Fruit fly (Drosophila melanogaster) whole organism, embryonic: ENCODE measurements around the gene Bhmt.
A peak's percentile ranks its signal among the peaks of the same experiment; 100 is the strongest.

Experiments used
- Adf1 ChIP-seq: fragments of 200-800 bp; sonication (Bioruptor generic); IDR thresholded peaks from 2 replicates; pipeline ENCODE4 v1.3.6; 2022; ENCODE audit warnings: missing biosample characterization, missing genetic modification characterization
- Aef1 ChIP-seq: fragments of 200-800 bp; sonication (Bioruptor generic); IDR thresholded peaks from 3 replicates; pipeline ENCODE4 v1.3.6; 2022; ENCODE audit warnings: missing biosample characterization, missing genetic modification characterization
- CG10147 ChIP-seq: fragments of 200-800 bp; sonication (Bioruptor generic); optimal IDR thresholded peaks from 2 replicates; lab custom pipeline; 2019; ENCODE audit warnings: missing biosample characterization, mild to moderate bottlenecking, missing genetic modification characterization, moderate library complexity
- CG10209 ChIP-seq: fragments of 200-800 bp; sonication (Bioruptor generic); optimal IDR thresholded peaks from 3 replicates; lab custom pipeline; 2017; ENCODE audit warnings: missing biosample characterization, mild to moderate bottlenecking, missing genetic modification characterization, missing genetic modification reagents
- CG1024 ChIP-seq: fragments of 200-800 bp; sonication (Bioruptor generic); IDR thresholded peaks from 2 replicates; pipeline ENCODE4 v1.3.6; 2022; ENCODE audit warnings: missing biosample characterization, missing genetic modification characterization
- CG10431 ChIP-seq: fragments of 200-800 bp; sonication (Bioruptor generic); optimal IDR thresholded peaks from 3 replicates; lab custom pipeline; 2018; ENCODE audit warnings: missing biosample characterization, mild to moderate bottlenecking, missing genetic modification characterization
- CG10543 ChIP-seq: fragments of 200-800 bp; sonication (Bioruptor generic); optimal IDR thresholded peaks from 3 replicates; lab custom pipeline; 2017; ENCODE audit warnings: missing biosample characterization, mild to moderate bottlenecking, missing genetic modification characterization, moderate library complexity
- CG10959 ChIP-seq: fragments of 200-800 bp; sonication (Bioruptor generic); IDR thresholded peaks from 2 replicates; pipeline ENCODE4 v1.3.6; 2022; ENCODE audit warnings: missing biosample characterization, missing genetic modification characterization
- CG16815 ChIP-seq: fragments of 200-800 bp; sonication (Bioruptor generic); optimal IDR thresholded peaks from 3 replicates; lab custom pipeline; 2017; ENCODE audit warnings: missing biosample characterization, mild to moderate bottlenecking, missing genetic modification characterization
- CG17802 ChIP-seq: fragments of 200-800 bp; sonication (Bioruptor generic); optimal IDR thresholded peaks from 2 replicates; lab custom pipeline; 2018; ENCODE audit warnings: missing biosample characterization, mild to moderate bottlenecking, missing genetic modification characterization, moderate library complexity
- CG17829 ChIP-seq: fragments of 200-800 bp; optimal IDR thresholded peaks from 2 replicates; lab custom pipeline; 2019; ENCODE audit warnings: missing biosample characterization, mild to moderate bottlenecking, missing genetic modification characterization, moderate library complexity
- CG5180 ChIP-seq: fragments of 200-800 bp; sonication (Bioruptor generic); optimal IDR thresholded peaks from 3 replicates; lab custom pipeline; 2017; ENCODE audit warnings: missing biosample characterization, missing genetic modification characterization, mild to moderate bottlenecking, moderate library complexity, missing genetic modification reagents
- CG6272 ChIP-seq: fragments of 200-800 bp; sonication (Bioruptor generic); IDR thresholded peaks from 2 replicates; pipeline ENCODE4 v1.3.6; 2022; ENCODE audit warnings: missing biosample characterization, missing genetic modification characterization
- CG7271 ChIP-seq: fragments of 200-800 bp; sonication (Bioruptor generic); optimal IDR thresholded peaks from 2 replicates; lab custom pipeline; 2018; ENCODE audit warnings: missing biosample characterization, mild to moderate bottlenecking, missing genetic modification characterization, moderate library complexity
- CG7745 ChIP-seq: fragments of 200-800 bp; sonication (Bioruptor generic); optimal IDR thresholded peaks from 2 replicates; lab custom pipeline; 2018; ENCODE audit warnings: missing biosample characterization, mild to moderate bottlenecking, missing genetic modification characterization, moderate library complexity
- CG9437 ChIP-seq: fragments of 200-800 bp; sonication (Bioruptor generic); optimal IDR thresholded peaks from 2 replicates; lab custom pipeline; 2018; ENCODE audit warnings: missing biosample characterization, mild to moderate bottlenecking, missing genetic modification characterization
- CoRest ChIP-seq: fragments of 200-800 bp; sonication (Bioruptor generic); optimal IDR thresholded peaks from 3 replicates; lab custom pipeline; 2018; ENCODE audit warnings: missing biosample characterization, mild to moderate bottlenecking, missing genetic modification characterization, moderate library complexity
- Eip74EF ChIP-seq, 2 experiments: fragments of 200-800 bp in 1 of 2; fragments of >200 bp in 1 of 2; sonication (Bioruptor generic) in 1 of 2; optimal IDR thresholded peaks; 2 replicates each; lab custom pipeline; 2017 to 2019; ENCODE audit warnings: missing biosample characterization in 2 of 2, missing genetic modification characterization in 2 of 2, mild to moderate bottlenecking in 1 of 2, moderate library complexity in 1 of 2
- HLHmδ ChIP-seq: fragments of 200-800 bp; sonication (Bioruptor generic); optimal IDR thresholded peaks from 2 replicates; lab custom pipeline; 2018; ENCODE audit warnings: missing biosample characterization, mild to moderate bottlenecking, missing genetic modification characterization, moderate library complexity
- Meics ChIP-seq: fragments of 200-800 bp; sonication (Bioruptor generic); optimal IDR thresholded peaks from 2 replicates; lab custom pipeline; 2017; ENCODE audit warnings: missing biosample characterization, mild to moderate bottlenecking, missing genetic modification characterization
- Myb ChIP-seq: fragments of 200-800 bp; sonication (Bioruptor generic); optimal IDR thresholded peaks from 2 replicates; lab custom pipeline; 2016; ENCODE audit warnings: missing biosample characterization, missing genetic modification characterization
- NFAT ChIP-seq: fragments of 200-800 bp; sonication (Bioruptor generic); IDR thresholded peaks from 2 replicates; pipeline ENCODE4 v1.3.6; 2022; ENCODE audit warnings: missing biosample characterization, missing genetic modification characterization
- Oli ChIP-seq: fragments of 200-800 bp; sonication (Bioruptor generic); optimal IDR thresholded peaks from 2 replicates; lab custom pipeline; 2018; ENCODE audit warnings: missing biosample characterization, mild to moderate bottlenecking, missing genetic modification characterization, moderate library complexity
- Pdp1 ChIP-seq, 2 experiments: fragments of 200-800 bp; sonication (Bioruptor generic); optimal IDR thresholded peaks; 3 replicates each; lab custom pipeline; 2016; ENCODE audit warnings: missing biosample characterization in 2 of 2, missing genetic modification characterization in 2 of 2, mild to moderate bottlenecking in 1 of 2, moderate library complexity in 1 of 2
- Side ChIP-seq: fragments of 200-800 bp; sonication (Bioruptor generic); optimal IDR thresholded peaks from 2 replicates; lab custom pipeline; 2016; ENCODE audit warnings: missing biosample characterization, missing genetic modification characterization
- Xbp1 ChIP-seq: fragments of 200-800 bp; sonication (Bioruptor generic); optimal IDR thresholded peaks from 3 replicates; lab custom pipeline; 2016; ENCODE audit warnings: missing biosample characterization, mild to moderate bottlenecking, missing genetic modification characterization
- bsh ChIP-seq, 2 experiments: fragments of 200-800 bp; sonication (Bioruptor generic); optimal IDR thresholded peaks; 2 replicates each; lab custom pipeline; 2017 to 2018; ENCODE audit warnings: mild to moderate bottlenecking in 2 of 2, missing biosample characterization in 2 of 2, missing genetic modification characterization in 2 of 2, moderate library complexity in 1 of 2
- chm ChIP-seq: fragments of 200-800 bp; sonication (Bioruptor generic); IDR thresholded peaks from 2 replicates; pipeline ENCODE4 v1.3.6; 2022; ENCODE audit warnings: missing biosample characterization, missing genetic modification characterization
- cwo ChIP-seq: fragments of 200-800 bp; sonication (Bioruptor generic); optimal IDR thresholded peaks from 3 replicates; lab custom pipeline; 2017; ENCODE audit warnings: missing biosample characterization, missing genetic modification characterization, mild to moderate bottlenecking, moderate library complexity, missing genetic modification reagents
- emc ChIP-seq: fragments of 200-800 bp; sonication (Bioruptor generic); optimal IDR thresholded peaks from 2 replicates; lab custom pipeline; 2016; ENCODE audit warnings: missing biosample characterization, missing genetic modification characterization
- fd96Cb ChIP-seq: fragments of 200-800 bp; sonication (Bioruptor generic); optimal IDR thresholded peaks from 2 replicates; lab custom pipeline; 2018; ENCODE audit warnings: missing biosample characterization, mild to moderate bottlenecking, missing genetic modification characterization, moderate library complexity
- gem ChIP-seq: fragments of 200-800 bp; sonication (Bioruptor generic); optimal IDR thresholded peaks from 2 replicates; lab custom pipeline; 2019; ENCODE audit warnings: missing biosample characterization, mild to moderate bottlenecking, missing genetic modification characterization, moderate library complexity
- hkb ChIP-seq, 2 experiments: fragments of 200-800 bp in 1 of 2; fragments of >200 bp in 1 of 2; sonication (Bioruptor generic) in 1 of 2; IDR thresholded peaks in 1 of 2; optimal IDR thresholded peaks in 1 of 2; 2 replicates each; pipeline versions ENCODE4 v1.3.6 to Lab custom; 2017 to 2022; ENCODE audit warnings: missing biosample characterization in 1 of 2, missing genetic modification characterization in 1 of 2
- kay ChIP-seq: fragments of 200-800 bp; sonication (Bioruptor generic); optimal IDR thresholded peaks from 2 replicates; lab custom pipeline; 2016; ENCODE audit warnings: missing biosample characterization, missing genetic modification characterization
- klu ChIP-seq: fragments of 200-800 bp; sonication (Bioruptor generic); IDR thresholded peaks from 2 replicates; pipeline ENCODE4 v1.3.6; 2022; ENCODE audit warnings: missing biosample characterization, missing genetic modification characterization
- nerfin-1 ChIP-seq: fragments of 200-800 bp; sonication (Bioruptor generic); optimal IDR thresholded peaks from 3 replicates; lab custom pipeline; 2019; ENCODE audit warnings: missing biosample characterization, mild to moderate bottlenecking, missing genetic modification characterization, moderate library complexity
- phol ChIP-seq: fragments of 200-800 bp; sonication (Bioruptor generic); optimal IDR thresholded peaks from 3 replicates; lab custom pipeline; 2018; ENCODE audit warnings: missing biosample characterization, mild to moderate bottlenecking, missing genetic modification characterization, moderate library complexity
- sc ChIP-seq, 3 experiments: fragments of >200 bp in 2 of 3; fragments of 200-800 bp in 1 of 3; sonication (Bioruptor generic) in 1 of 3; optimal IDR thresholded peaks; 2 replicates in 2 of 3; 3 replicates in 1 of 3; lab custom pipeline; 2017; ENCODE audit warnings: mild to moderate bottlenecking in 1 of 3, missing biosample characterization in 1 of 3, missing genetic modification characterization in 1 of 3, missing genetic modification reagents in 1 of 3
- slbo ChIP-seq: fragments of 200-800 bp; sonication (Bioruptor generic); IDR thresholded peaks from 2 replicates; pipeline ENCODE4 v1.3.6; 2022; ENCODE audit warnings: missing biosample characterization, missing genetic modification characterization
- sob ChIP-seq: fragments of 200-800 bp; sonication (Bioruptor generic); IDR thresholded peaks from 2 replicates; pipeline ENCODE4 v1.3.6; 2022; ENCODE audit warnings: missing biosample characterization, missing genetic modification characterization
- sug ChIP-seq: fragments of 200-800 bp; optimal IDR thresholded peaks from 2 replicates; lab custom pipeline; 2019; ENCODE audit warnings: missing biosample characterization, mild to moderate bottlenecking, missing genetic modification characterization, moderate library complexity
- tap ChIP-seq: fragments of 200-800 bp; optimal IDR thresholded peaks from 3 replicates; lab custom pipeline; 2019; ENCODE audit warnings: missing biosample characterization, mild to moderate bottlenecking, missing genetic modification characterization, moderate library complexity
- tin ChIP-seq: fragments of 200-800 bp; sonication (Bioruptor generic); optimal IDR thresholded peaks from 3 replicates; lab custom pipeline; 2016; ENCODE audit warnings: missing biosample characterization, missing genetic modification characterization
- trem ChIP-seq: fragments of 200-800 bp; optimal IDR thresholded peaks from 3 replicates; lab custom pipeline; 2019; ENCODE audit warnings: missing biosample characterization, mild to moderate bottlenecking, missing genetic modification characterization, moderate library complexity
- tx ChIP-seq: fragments of 200-800 bp; sonication (Bioruptor generic); optimal IDR thresholded peaks from 2 replicates; lab custom pipeline; 2016; ENCODE audit warnings: missing biosample characterization, missing genetic modification characterization
- vnd ChIP-seq: fragments of 200-800 bp; sonication (Bioruptor generic); IDR thresholded peaks from 3 replicates; pipeline ENCODE4 v1.3.6; 2022; ENCODE audit warnings: missing biosample characterization, missing genetic modification characterization; ENCODE audit not compliant: partially characterized antibody
- vvl ChIP-seq: fragments of 200-800 bp; sonication (Bioruptor generic); IDR thresholded peaks from 2 replicates; pipeline ENCODE4 v1.3.6; 2022; ENCODE audit warnings: missing biosample characterization, missing genetic modification characterization
- yki ChIP-seq: fragments of >200 bp; optimal IDR thresholded peaks from 3 replicates; lab custom pipeline; 2018
- z ChIP-seq: fragments of 200-800 bp; sonication (Bioruptor generic); IDR thresholded peaks from 3 replicates; pipeline ENCODE4 v1.3.6; 2022; ENCODE audit warnings: missing biosample characterization, missing genetic modification characterization
- zf30C ChIP-seq: fragments of 200-800 bp; sonication (Bioruptor generic); optimal IDR thresholded peaks from 3 replicates; lab custom pipeline; 2018; ENCODE audit warnings: missing biosample characterization, mild to moderate bottlenecking, missing genetic modification characterization

Gene Bhmt

DNA sequence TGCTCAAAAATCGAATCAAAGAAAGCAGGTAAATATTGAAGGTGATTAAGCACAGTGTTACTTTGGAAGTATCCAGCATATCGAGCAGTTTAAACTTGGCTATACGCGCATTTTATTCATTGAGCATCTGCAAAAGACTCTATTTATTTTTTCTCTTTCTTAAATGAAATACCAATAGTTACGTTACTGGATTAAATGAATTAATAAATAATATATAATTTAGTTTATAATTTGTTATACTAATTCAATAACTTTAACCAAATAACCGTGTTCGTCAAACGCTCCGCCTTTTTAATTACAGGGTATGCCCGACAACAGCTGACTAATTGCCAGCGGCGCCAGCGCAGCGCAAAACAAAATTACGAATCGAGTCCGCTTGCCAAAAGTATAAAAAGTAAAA is 9.7 kb upstream of the Bhmt start (continued):
- no peak for TF ChIP-seq zf30C (GFP tag; lab: Kevin White, UChicago)
- TF ChIP-seq Meics (GFP tag; lab: Kevin White, UChicago): peak; percentile 74
- TF ChIP-seq CG10209 (GFP tag; lab: Kevin White, UChicago): peak; percentile 39
- TF ChIP-seq slbo (GFP tag; lab: Robert Waterston, UW): peak; percentile 78
- TF ChIP-seq CG10543: peak; percentile 40
- no peak for TF ChIP-seq chm
- TF ChIP-seq fd96Cb (tag; lab: Kevin White, UChicago): no peak
- TF ChIP-seq Xbp1: no peak
- no peak for TF ChIP-seq phol (tag; lab: Kevin White, UChicago)
- no peak for TF ChIP-seq tin (GFP tag; lab: Kevin White, UChicago)
- TF ChIP-seq CG7745 (tag; lab: Kevin White, UChicago): no peak
- TF ChIP-seq cwo (GFP tag; lab: Kevin White, UChicago): peak; percentile 59
- TF ChIP-seq Oli: no peak
- no peak for TF ChIP-seq nerfin-1 (tag; lab: Kevin White, UChicago)
- TF ChIP-seq CG10959 (GFP tag; lab: Robert Waterston, UW): no peak
- TF ChIP-seq CG5180: no peak
- TF ChIP-seq vvl: peak; percentile 49
- peak; percentile 56 for TF ChIP-seq CG17829 (tag; lab: Kevin White, UChicago)
- no peak for TF ChIP-seq bsh (GFP tag; optimal IDR thresholded peaks at IDR 0.05; lab: Kevin White, UChicago)
- no peak for TF ChIP-seq Aef1 (GFP tag; lab: Robert Waterston, UW)
- TF ChIP-seq sug: peak; percentile 31
- no peak for TF ChIP-seq Eip74EF (GFP tag; optimal IDR thresholded peaks at IDR 0.05; lab: Kevin White, UChicago)
- TF ChIP-seq CG1024: no peak
- TF ChIP-seq Myb (GFP tag; lab: Kevin White, UChicago): no peak
- TF ChIP-seq yki (lab: Kevin White, UChicago): no peak
- peak; percentile 34 for TF ChIP-seq CoRest (tag; lab: Kevin White, UChicago)
- no peak for TF ChIP-seq CG9437 (GFP tag; lab: Kevin White, UChicago)
- no peak for TF ChIP-seq Side
- no peak for TF ChIP-seq klu
- TF ChIP-seq tap (tag; lab: Kevin White, UChicago): peak; percentile 52
- TF ChIP-seq kay (GFP tag; lab: Kevin White, UChicago): no peak
- peak; percentile 56 for TF ChIP-seq sob
- no peak for TF ChIP-seq CG7271 (tag; lab: Kevin White, UChicago)
- TF ChIP-seq HLHmδ (GFP tag; lab: Kevin White, UChicago): no peak
- no peak for TF ChIP-seq hkb (optimal IDR thresholded peaks at IDR 0.05; lab: Kevin White, UChicago)
- TF ChIP-seq hkb (GFP tag; IDR thresholded peaks at IDR 0.05; lab: Robert Waterston, UW): peak; percentile 48; the same call in 1 of the 2 replicates
- TF ChIP-seq z: no peak
- TF ChIP-seq trem (tag; lab: Kevin White, UChicago): no peak
- no peak for TF ChIP-seq emc (GFP tag; lab: Kevin White, UChicago)
- no peak for TF ChIP-seq CG16815
- TF ChIP-seq CG10431: no peak
- no peak for TF ChIP-seq sc (optimal IDR thresholded peaks at IDR 0.05; lab: Kevin White, UChicago)
- TF ChIP-seq sc (GFP tag; optimal IDR thresholded peaks at IDR 0.05; lab: Kevin White, UChicago): no peak
- TF ChIP-seq CG6272: 0 out of 2 replicates have a peak, but pooled peaks have one; percentile 31
- 0 out of 2 replicates have a peak, but pooled peaks have one; percentile 37 for TF ChIP-seq NFAT
- TF ChIP-seq Adf1 (GFP tag; lab: Robert Waterston, UW): peak; percentile 38
- no peak for TF ChIP-seq CG10147 (GFP tag; lab: Kevin White, UChicago)
- no peak for TF ChIP-seq Pdp1 (GFP tag; optimal IDR thresholded peaks at IDR 0.05; lab: Kevin White, UChicago)
- no peak for TF ChIP-seq vnd (GFP tag; lab: Robert Waterston, UW)
- no peak for TF ChIP-seq tx (GFP tag; lab: Kevin White, UChicago)
- no peak for TF ChIP-seq CG17802 (tag; lab: Kevin White, UChicago)
- peak; percentile 61 for TF ChIP-seq gem (tag; lab: Kevin White, UChicago)
